Worm (Caenorhabditis elegans): ENCODE results near the gene tag-241.

tag-241 gene

DNA sequence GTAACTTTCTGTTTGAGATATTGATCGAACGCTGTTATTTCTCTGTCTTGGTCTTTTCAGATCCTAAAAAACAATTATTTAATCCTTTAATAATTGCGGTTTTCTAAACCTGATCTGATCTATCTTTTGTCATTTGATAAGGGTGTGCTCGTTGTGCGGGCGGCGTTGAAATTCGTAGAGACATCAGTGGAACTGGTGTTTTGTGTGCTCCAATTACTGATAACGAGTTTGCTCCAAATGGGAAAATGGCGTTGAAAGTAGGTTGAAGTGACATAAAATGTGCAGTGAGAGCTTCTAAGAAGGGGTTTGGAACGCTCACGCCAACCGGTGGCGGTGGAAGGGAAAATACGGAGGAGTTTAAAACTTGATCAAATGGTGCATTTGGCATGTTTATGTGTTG, 30.6 kb downstream of the tag-241 start:
- no peak for TF ChIP-seq efl-1 (optimal IDR thresholded peaks at IDR 0.05)
- no peak for TF ChIP-seq efl-1 (GFP tag; optimal IDR thresholded peaks at IDR 0.05 in 1 of 2)
- no peak for TF ChIP-seq lin-13 (GFP tag; optimal IDR thresholded peaks at IDR 0.05)
- TF ChIP-seq C04F5.9 (tag; optimal IDR thresholded peaks at IDR 0.05): no peak
- TF ChIP-seq fkh-10 (GFP tag; optimal IDR thresholded peaks at IDR 0.05): no peak
- no peak for TF ChIP-seq mab-9 (GFP tag; IDR thresholded peaks at IDR 0.05)

DNA sequence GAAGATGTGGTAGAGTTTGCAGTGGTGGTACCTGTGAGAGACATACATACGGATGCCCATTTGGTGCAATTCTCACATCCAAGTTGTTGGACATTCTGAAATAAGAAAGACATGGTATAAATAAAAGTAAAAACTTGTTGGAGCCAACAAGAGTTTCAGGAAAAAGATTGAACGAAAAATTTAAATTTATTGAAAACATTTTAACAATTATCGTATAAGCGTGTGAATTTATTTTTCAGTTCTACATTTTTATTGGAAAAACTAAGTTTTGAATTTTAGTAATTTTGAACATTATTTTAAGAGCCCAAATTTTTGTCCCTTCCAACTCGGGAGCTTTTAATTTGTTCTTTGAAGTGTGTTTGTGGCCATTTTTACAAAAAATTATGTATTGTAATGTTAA, 31.1 kb downstream of the tag-241 start, which contains the start of gene F54F7.8:
Gene F54F7.8, minus strand, starts transcription at position 101 of the 400 bp plus-strand sequence.
- TF ChIP-seq sup-37 (GFP tag; optimal IDR thresholded peaks at IDR 0.05) (no peak), lin-35 (GFP tag; optimal IDR thresholded peaks at IDR 0.05) (no peak), aly-2 (tag; optimal IDR thresholded peaks at IDR 0.05) (no peak), mep-1 (tag; optimal IDR thresholded peaks at IDR 0.05) (no peak), hlh-4 (tag; optimal IDR thresholded peaks at IDR 0.05) (no peak), tlp-1 (tag; optimal IDR thresholded peaks at IDR 0.05) (no peak), C16A3.4 (tag; optimal IDR thresholded peaks at IDR 0.05) (no peak)

DNA sequence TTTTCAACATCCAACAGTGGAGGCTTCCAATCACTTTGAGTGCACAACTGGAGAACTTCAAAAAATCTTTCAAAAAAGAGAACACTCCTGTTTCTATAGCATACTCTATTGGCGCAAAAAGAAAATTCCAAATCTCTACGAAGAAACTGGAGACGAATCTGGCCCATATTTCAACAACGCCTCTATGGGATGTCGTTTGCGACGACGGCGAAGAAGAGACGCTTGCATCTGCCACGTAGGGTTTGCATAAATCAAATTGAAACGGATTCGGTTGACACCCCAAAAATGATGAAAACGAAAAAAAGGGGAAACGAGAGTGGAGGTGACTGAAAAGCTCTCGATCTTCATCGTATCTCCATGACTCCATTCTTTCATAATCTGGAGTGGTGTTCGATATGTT, 32.4 kb downstream of the tag-241 start:
- TF ChIP-seq sup-37 (GFP tag; optimal IDR thresholded peaks at IDR 0.05) (no peak), unc-130 (tag; optimal IDR thresholded peaks at IDR 0.05) (no peak), aha-1 (tag; optimal IDR thresholded peaks at IDR 0.05) (no peak), F16B12.6 (tag; optimal IDR thresholded peaks at IDR 0.05) (no peak), nhr-28 (tag; optimal IDR thresholded peaks at IDR 0.05) (no peak), dpl-1 (GFP tag; optimal IDR thresholded peaks at IDR 0.05) (no peak), nhr-71 (tag; optimal IDR thresholded peaks at IDR 0.05) (no peak)

DNA sequence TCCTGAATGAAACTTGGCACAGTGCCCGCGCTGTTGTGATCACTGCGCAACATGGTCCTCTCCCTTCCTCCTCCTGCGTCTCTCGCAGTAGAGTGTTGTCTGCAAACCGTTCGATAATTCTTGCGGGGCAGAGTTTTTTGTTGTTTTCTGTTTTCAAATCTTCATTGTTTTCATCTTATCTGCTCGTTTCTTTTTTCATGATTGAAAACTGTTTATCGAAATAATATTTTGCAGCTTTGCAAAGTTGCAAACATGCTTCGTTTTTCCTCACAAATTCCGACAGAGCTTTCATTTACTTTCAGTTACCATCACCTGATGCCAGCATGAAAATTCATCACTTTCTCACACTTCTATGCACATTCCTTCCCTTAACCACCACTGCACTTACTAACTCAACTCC, 33.4 kb downstream of the tag-241 start, which contains the start of gene mes-1:
Gene mes-1, plus strand, starts transcription at position 301 of the 400 bp plus-strand sequence.
- TF ChIP-seq Y116A8C.19 (tag; optimal IDR thresholded peaks at IDR 0.05; ENCODE audit: borderline replicate concordance) (no peak), tlp-1 (tag; optimal IDR thresholded peaks at IDR 0.05) (no peak), pag-3 (tag; optimal IDR thresholded peaks at IDR 0.05; ENCODE audit: borderline replicate concordance, insufficient read depth) (no peak), nhr-19 (GFP tag; conservative IDR thresholded peaks at IDR 0.05) (no peak), mef-2 (tag; optimal IDR thresholded peaks at IDR 0.05) (no peak), nhr-77 (tag; optimal IDR thresholded peaks at IDR 0.05) (no peak), vab-15 (tag; optimal IDR thresholded peaks at IDR 0.05) (no peak), nhr-11 (tag; optimal IDR thresholded peaks at IDR 0.05) (no peak), ceh-90 (tag; optimal IDR thresholded peaks at IDR 0.05) (no peak), xbp-1 (tag; optimal IDR thresholded peaks at IDR 0.05) (no peak), C16A3.4 (tag; optimal IDR thresholded peaks at IDR 0.05) (no peak), mdl-1 (tag; optimal IDR thresholded peaks at IDR 0.05) (no peak), fkh-10 (GFP tag; optimal IDR thresholded peaks at IDR 0.05) (no peak), efl-3 (GFP tag; optimal IDR thresholded peaks at IDR 0.05) (no peak), C34B4.2 (tag; optimal IDR thresholded peaks at IDR 0.05) (no peak), ztf-4 (tag; optimal IDR thresholded peaks at IDR 0.05) (no peak), nhr-47 (tag; optimal IDR thresholded peaks at IDR 0.05) (no peak)

DNA sequence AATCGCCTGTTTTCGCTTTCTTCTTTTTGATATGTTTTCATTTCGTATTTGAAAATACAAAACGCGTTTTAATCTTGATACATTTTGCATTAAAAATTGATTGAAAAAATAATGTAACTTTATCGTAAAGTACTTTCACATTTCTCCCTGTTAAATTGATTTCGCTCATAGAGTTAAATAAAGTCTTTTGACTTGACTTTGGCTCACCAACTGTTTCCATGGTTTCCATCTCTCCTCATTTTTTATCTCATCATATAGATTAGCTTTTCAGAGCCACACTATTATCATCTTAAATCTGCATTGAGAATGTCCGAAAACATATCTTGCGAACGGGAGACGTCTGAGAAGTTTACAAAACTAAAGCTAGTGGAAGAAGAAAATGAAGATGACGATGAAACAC, 39.5 kb downstream of the tag-241 start, which contains the start of gene F54F7.10:
Gene F54F7.10, plus strand, starts transcription at position 301 of the 400 bp plus-strand sequence.
- TF ChIP-seq swsn-7 (tag; optimal IDR thresholded peaks at IDR 0.05) (no peak), lin-13 (GFP tag; optimal IDR thresholded peaks at IDR 0.05) (no peak), rnt-1 (tag; optimal IDR thresholded peaks at IDR 0.05) (no peak), sox-4 (tag; optimal IDR thresholded peaks at IDR 0.05) (no peak), nhr-28 (tag; optimal IDR thresholded peaks at IDR 0.05) (no peak), hlh-17 (GFP tag; optimal IDR thresholded peaks at IDR 0.05; ENCODE audit: borderline replicate concordance) (no peak), Y116A8C.19 (tag; optimal IDR thresholded peaks at IDR 0.05; ENCODE audit: borderline replicate concordance) (no peak), ceh-82 (tag; optimal IDR thresholded peaks at IDR 0.05) (no peak), sptf-1 (tag; optimal IDR thresholded peaks at IDR 0.05) (no peak), nhr-19 (GFP tag; conservative IDR thresholded peaks at IDR 0.05) (no peak), jun-1 (tag; optimal IDR thresholded peaks at IDR 0.05) (no peak), fkh-4 (tag; optimal IDR thresholded peaks at IDR 0.05; ENCODE audit: borderline replicate concordance) (no peak), nhr-20 (tag; optimal IDR thresholded peaks at IDR 0.05) (no peak)

Measured in whole organism, L1 larva.